Worm (Caenorhabditis elegans) whole organism, L4/young adult: ENCODE measurements around the gene F54C8.6.

Experiments
- W03F9.2 ChIP-seq: fragments of 150-350 bp; optimal IDR thresholded peaks from 2 replicates; lab custom pipeline; 2014; ENCODE audit warnings: missing biosample characterization, missing genetic modification characterization
- dao-5 ChIP-seq: sonication (generic microtip); optimal IDR thresholded peaks from 2 replicates; lab custom pipeline; 2016; ENCODE audit warnings: missing genotype, missing genetic modification characterization, moderate library complexity, missing compliant biosample characterization
- him-1 ChIP-seq: sonication (generic microtip); optimal IDR thresholded peaks from 2 replicates; lab custom pipeline; 2016; ENCODE audit warnings: missing genotype, missing genetic modification reagents, missing genetic modification characterization, missing compliant biosample characterization

DNA sequence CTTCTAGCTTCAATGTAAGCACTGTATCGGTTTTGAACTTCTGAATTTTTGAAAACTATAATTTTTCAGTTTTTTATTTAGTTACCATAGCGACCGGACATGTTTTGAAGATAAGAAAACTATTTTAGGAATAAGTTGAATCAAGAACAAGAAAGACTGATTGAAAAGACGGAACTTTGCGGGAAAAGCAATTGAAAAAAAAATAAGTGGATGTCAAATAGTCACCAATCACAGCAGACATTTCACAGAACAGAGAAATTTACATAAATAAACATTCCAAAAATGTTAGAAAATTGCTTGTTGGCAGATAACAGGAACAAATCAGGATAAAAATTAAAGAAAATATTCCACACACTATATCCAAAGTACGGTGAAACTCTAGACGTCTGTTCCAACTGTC lies at the start of gene F54C8.6:
- no peak for TF ChIP-seq W03F9.2 (tag; lab: Kevin White, UChicago)
- no peak for TF ChIP-seq him-1 (tag; lab: Kevin White, UChicago)
- no peak for TF ChIP-seq dao-5 (tag; lab: Kevin White, UChicago)
